Fruit fly (Drosophila melanogaster) whole organism, embryonic: ENCODE measurements around the gene e.

Source experiments
- CG1024 ChIP-seq: fragments of 200-800 bp; sonication (Bioruptor generic); IDR thresholded peaks from 2 replicates; pipeline ENCODE4 v1.3.6; 2022; ENCODE audit warnings: missing biosample characterization, missing genetic modification characterization
- CG10462 ChIP-seq: fragments of 200-800 bp; sonication (Bioruptor generic); optimal IDR thresholded peaks from 2 replicates; lab custom pipeline; 2016; ENCODE audit warnings: missing biosample characterization, missing genetic modification characterization
- CG10979 ChIP-seq: fragments of 200-800 bp; sonication (Bioruptor generic); optimal IDR thresholded peaks from 2 replicates; lab custom pipeline; 2018; ENCODE audit warnings: missing biosample characterization, mild to moderate bottlenecking, missing genetic modification characterization, moderate library complexity
- CG11247 ChIP-seq: fragments of 200-800 bp; sonication (Bioruptor generic); IDR thresholded peaks from 2 replicates; pipeline ENCODE4 v1.3.6; 2022; ENCODE audit warnings: missing biosample characterization, missing genetic modification characterization
- CG11398 ChIP-seq: fragments of 200-800 bp; sonication (Bioruptor generic); optimal IDR thresholded peaks from 2 replicates; lab custom pipeline; 2016; ENCODE audit warnings: missing biosample characterization, missing genetic modification characterization
- CG12659 ChIP-seq: fragments of 200-800 bp; sonication (Bioruptor generic); optimal IDR thresholded peaks from 3 replicates; lab custom pipeline; 2017; ENCODE audit warnings: mild to moderate bottlenecking, missing biosample characterization, missing genetic modification reagents, missing genetic modification characterization
- CG14441 ChIP-seq: fragments of 200-800 bp; sonication (Bioruptor generic); IDR thresholded peaks from 2 replicates; pipeline ENCODE4 v1.3.6; 2022; ENCODE audit warnings: missing biosample characterization, missing genetic modification characterization
- CG16779 ChIP-seq: fragments of 200-800 bp; sonication (Bioruptor generic); IDR thresholded peaks from 2 replicates; pipeline ENCODE4 v1.3.6; 2022; ENCODE audit warnings: missing biosample characterization, missing genetic modification characterization
- CG17385 ChIP-seq: fragments of 200-800 bp; sonication (Bioruptor generic); optimal IDR thresholded peaks from 3 replicates; lab custom pipeline; 2018; ENCODE audit warnings: missing biosample characterization, mild to moderate bottlenecking, missing genetic modification characterization
- CG2199 ChIP-seq: fragments of 200-800 bp; sonication (Bioruptor generic); IDR thresholded peaks from 3 replicates; pipeline ENCODE4 v1.3.6; 2022; ENCODE audit warnings: missing biosample characterization, missing genetic modification characterization
- CG34422 ChIP-seq: fragments of 200-800 bp; sonication (Bioruptor generic); IDR thresholded peaks from 3 replicates; pipeline ENCODE4 v1.3.6; 2022; ENCODE audit warnings: missing biosample characterization, missing genetic modification characterization
- CG3847 ChIP-seq: fragments of 200-800 bp; sonication (Bioruptor generic); IDR thresholded peaks from 2 replicates; pipeline ENCODE4 v1.3.6; 2022; ENCODE audit warnings: missing biosample characterization, missing genetic modification characterization
- CG6272 ChIP-seq: fragments of 200-800 bp; sonication (Bioruptor generic); IDR thresholded peaks from 2 replicates; pipeline ENCODE4 v1.3.6; 2022; ENCODE audit warnings: missing biosample characterization, missing genetic modification characterization
- CG7372 ChIP-seq: fragments of 200-800 bp; sonication (Bioruptor generic); IDR thresholded peaks from 2 replicates; pipeline ENCODE4 v1.3.6; 2022; ENCODE audit warnings: missing biosample characterization, missing genetic modification characterization
- CG8290 ChIP-seq, 3 experiments: fragments of 200-800 bp; sonication (Bioruptor generic); optimal IDR thresholded peaks; 2 replicates each; lab custom pipeline; 2016 to 2019; ENCODE audit warnings: missing biosample characterization in 3 of 3, missing genetic modification characterization in 3 of 3, mild to moderate bottlenecking in 2 of 3, moderate library complexity in 1 of 3
- CG9437 ChIP-seq: fragments of 200-800 bp; sonication (Bioruptor generic); optimal IDR thresholded peaks from 2 replicates; lab custom pipeline; 2018; ENCODE audit warnings: missing biosample characterization, mild to moderate bottlenecking, missing genetic modification characterization
- CTCF ChIP-seq: fragments of 200-800 bp; sonication (Bioruptor generic); optimal IDR thresholded peaks from 2 replicates; lab custom pipeline; 2017; ENCODE audit warnings: missing biosample characterization, mild to moderate bottlenecking, missing genetic modification characterization, moderate library complexity
- CoRest ChIP-seq: fragments of 200-800 bp; sonication (Bioruptor generic); optimal IDR thresholded peaks from 3 replicates; lab custom pipeline; 2018; ENCODE audit warnings: missing biosample characterization, mild to moderate bottlenecking, missing genetic modification characterization, moderate library complexity
- D19A ChIP-seq: fragments of 200-800 bp; optimal IDR thresholded peaks from 3 replicates; lab custom pipeline; 2019; ENCODE audit warnings: missing biosample characterization, mild to moderate bottlenecking, missing genetic modification characterization, moderate library complexity
- Dll ChIP-seq: fragments of 200-800 bp; sonication (Bioruptor generic); IDR thresholded peaks from 4 replicates; pipeline ENCODE4 v1.3.6; 2022; ENCODE audit warnings: missing biosample characterization, missing genetic modification characterization; ENCODE audit not compliant: partially characterized antibody
- Doc2 ChIP-seq: fragments of 200-800 bp; sonication (Bioruptor generic); IDR thresholded peaks from 2 replicates; pipeline ENCODE4 v1.3.6; 2022; ENCODE audit warnings: missing biosample characterization, missing genetic modification characterization
- HLH3B ChIP-seq: fragments of 200-800 bp; sonication (Bioruptor generic); IDR thresholded peaks from 2 replicates; pipeline ENCODE4 v1.3.6; 2022; ENCODE audit warnings: missing biosample characterization, missing genetic modification characterization
- Hey ChIP-seq: fragments of 200-800 bp; sonication (Bioruptor generic); optimal IDR thresholded peaks from 3 replicates; lab custom pipeline; 2018; ENCODE audit warnings: missing biosample characterization, mild to moderate bottlenecking, missing genetic modification characterization
- HmgZ ChIP-seq: fragments of 200-800 bp; sonication (Bioruptor generic); optimal IDR thresholded peaks from 2 replicates; lab custom pipeline; 2018; ENCODE audit warnings: missing biosample characterization, mild to moderate bottlenecking, missing genetic modification characterization
- Hr78 ChIP-seq, 2 experiments: fragments of 200-800 bp in 1 of 2; fragments of >200 bp in 1 of 2; sonication (Bioruptor generic) in 1 of 2; optimal IDR thresholded peaks; 2 replicates each; lab custom pipeline; 2017 to 2019; ENCODE audit warnings: missing biosample characterization in 2 of 2, missing genetic modification characterization in 2 of 2, mild to moderate bottlenecking in 1 of 2, moderate library complexity in 1 of 2
- MTF-1 ChIP-seq: fragments of 200-800 bp; sonication (Bioruptor generic); optimal IDR thresholded peaks from 2 replicates; lab custom pipeline; 2018; ENCODE audit warnings: missing biosample characterization, mild to moderate bottlenecking, missing genetic modification characterization, borderline replicate concordance
- Med ChIP-seq: fragments of 200-800 bp; sonication (Bioruptor generic); peaks from one replicate; lab custom pipeline; 2016; ENCODE audit warnings: missing biosample characterization, missing genetic modification characterization, mild to moderate bottlenecking, inconsistent platforms, moderate library complexity
- NC2α ChIP-seq: fragments of 200-800 bp; sonication (Bioruptor generic); optimal IDR thresholded peaks from 2 replicates; lab custom pipeline; 2016; ENCODE audit warnings: missing biosample characterization, missing genetic modification characterization
- Opbp ChIP-seq: fragments of 200-800 bp; sonication (Bioruptor generic); IDR thresholded peaks from 3 replicates; pipeline ENCODE4 v1.3.6; 2022; ENCODE audit warnings: missing biosample characterization, missing genetic modification characterization; ENCODE audit not compliant: partially characterized antibody
- abd-A ChIP-seq: fragments of 200-800 bp; sonication (Bioruptor generic); optimal IDR thresholded peaks from 3 replicates; lab custom pipeline; 2019; ENCODE audit warnings: missing biosample characterization, mild to moderate bottlenecking, missing genetic modification characterization, moderate library complexity
- amos ChIP-seq: fragments of 200-800 bp; sonication (Bioruptor generic); IDR thresholded peaks from 2 replicates; pipeline ENCODE4 v1.3.6; 2022; ENCODE audit warnings: missing biosample characterization, missing genetic modification characterization; ENCODE audit not compliant: partially characterized antibody
- bbx ChIP-seq: fragments of 200-800 bp; sonication (Bioruptor generic); IDR thresholded peaks from 2 replicates; pipeline ENCODE4 v1.3.6; 2022; ENCODE audit warnings: missing biosample characterization, missing genetic modification characterization; ENCODE audit not compliant: partially characterized antibody
- br ChIP-seq: fragments of >200 bp; optimal IDR thresholded peaks from 2 replicates; lab custom pipeline; 2017
- bsh ChIP-seq, 2 experiments: fragments of 200-800 bp; sonication (Bioruptor generic); optimal IDR thresholded peaks; 2 replicates each; lab custom pipeline; 2017 to 2018; ENCODE audit warnings: mild to moderate bottlenecking in 2 of 2, missing biosample characterization in 2 of 2, missing genetic modification characterization in 2 of 2, moderate library complexity in 1 of 2
- cad ChIP-seq: fragments of >200 bp; optimal IDR thresholded peaks from 2 replicates; lab custom pipeline; 2017; ENCODE audit warnings: missing biosample characterization, missing genetic modification characterization
- esg ChIP-seq: fragments of 200-800 bp; sonication (Bioruptor generic); conservative IDR thresholded peaks from 2 replicates; pipeline ENCODE4 v1.3.6; 2022; ENCODE audit warnings: missing biosample characterization, missing genetic modification characterization
- exex ChIP-seq: fragments of 200-800 bp; sonication (Bioruptor generic); optimal IDR thresholded peaks from 4 replicates; lab custom pipeline; 2018; ENCODE audit warnings: missing biosample characterization, mild to moderate bottlenecking, missing genetic modification characterization, moderate library complexity
- ftz-f1 ChIP-seq: fragments of 200-800 bp; sonication (Bioruptor generic); optimal IDR thresholded peaks from 2 replicates; lab custom pipeline; 2016; ENCODE audit warnings: missing biosample characterization, missing genetic modification characterization
- kah ChIP-seq: fragments of 200-800 bp; sonication (Bioruptor generic); optimal IDR thresholded peaks from 2 replicates; lab custom pipeline; 2018; ENCODE audit warnings: missing biosample characterization, mild to moderate bottlenecking, missing genetic modification characterization
- knrl ChIP-seq: fragments of 200-800 bp; sonication (Bioruptor generic); IDR thresholded peaks from 3 replicates; pipeline ENCODE4 v1.3.6; 2022; ENCODE audit warnings: missing biosample characterization, missing genetic modification characterization; ENCODE audit not compliant: partially characterized antibody
- lilli ChIP-seq: fragments of 200-800 bp; sonication (Bioruptor generic); optimal IDR thresholded peaks from 3 replicates; lab custom pipeline; 2016; ENCODE audit warnings: missing biosample characterization, missing genetic modification characterization
- pho ChIP-seq: fragments of 200-800 bp; sonication (Bioruptor generic); optimal IDR thresholded peaks from 2 replicates; lab custom pipeline; 2016; ENCODE audit warnings: missing biosample characterization, missing genetic modification characterization
- psq ChIP-seq: fragments of 200-800 bp; sonication (Bioruptor generic); optimal IDR thresholded peaks from 2 replicates; lab custom pipeline; 2017; ENCODE audit warnings: missing biosample characterization, missing genetic modification characterization
- sens ChIP-seq: fragments of 200-800 bp; sonication (Bioruptor generic); peaks from one replicate; lab custom pipeline; 2016; ENCODE audit warnings: missing biosample characterization, missing genetic modification characterization
- sr ChIP-seq: fragments of 200-800 bp; sonication (Bioruptor generic); IDR thresholded peaks from 3 replicates; pipeline ENCODE4 v1.3.6; 2022; ENCODE audit warnings: missing biosample characterization, missing genetic modification characterization
- tna ChIP-seq: fragments of 200-800 bp; sonication (Bioruptor generic); IDR thresholded peaks from 2 replicates; pipeline ENCODE4 v1.3.6; 2022; ENCODE audit warnings: missing biosample characterization, missing genetic modification characterization; ENCODE audit not compliant: partially characterized antibody
- vnd ChIP-seq: fragments of 200-800 bp; sonication (Bioruptor generic); IDR thresholded peaks from 3 replicates; pipeline ENCODE4 v1.3.6; 2022; ENCODE audit warnings: missing biosample characterization, missing genetic modification characterization; ENCODE audit not compliant: partially characterized antibody

The e gene

DNA sequence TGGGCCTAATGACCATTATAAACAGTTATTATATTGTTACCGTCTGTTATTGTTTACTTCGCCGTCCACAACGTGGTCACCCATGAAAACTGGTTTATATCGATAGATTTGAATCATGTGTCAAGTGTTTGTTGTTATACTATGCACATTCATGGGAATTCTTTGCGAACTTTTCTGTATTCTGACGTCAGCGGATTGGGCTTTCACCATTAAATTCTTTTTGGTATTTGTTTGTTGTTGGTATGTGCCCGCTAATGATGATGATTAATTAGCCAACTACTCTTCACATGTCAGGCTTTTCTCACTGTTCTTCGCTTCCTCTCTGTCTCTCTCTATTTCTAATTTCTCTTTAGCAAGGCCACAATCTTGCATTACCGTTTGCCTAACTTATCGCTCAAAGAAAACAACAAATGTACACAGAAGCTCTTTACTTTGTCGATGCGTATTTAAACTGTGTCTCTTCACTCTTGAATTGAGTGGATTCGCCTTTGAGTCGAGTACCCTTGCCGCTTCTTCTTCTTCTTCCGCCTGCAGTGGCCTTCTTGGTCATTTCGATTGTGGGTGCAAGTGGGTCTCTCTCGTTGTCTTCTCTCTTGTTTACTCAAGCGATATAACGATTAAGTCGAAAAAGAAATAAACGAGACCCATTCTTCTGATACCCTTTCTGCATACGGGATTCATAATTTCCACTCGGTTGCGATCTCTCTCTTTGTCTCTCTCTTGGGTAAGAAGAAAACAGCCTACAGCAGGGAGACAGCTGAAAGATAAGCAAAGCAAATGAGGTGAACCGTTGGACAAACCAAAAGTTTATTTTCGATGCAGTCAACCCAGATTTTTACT lies 33.1 kb downstream of the e start (continued):
- TF ChIP-seq CG6272 (GFP tag; lab: Robert Waterston, UW) (no peak), CG1024 (GFP tag; lab: Robert Waterston, UW) (peak; percentile 39; the same call in 1 of the 2 replicates), abd-A (tag; lab: Kevin White, UChicago) (peak; percentile 34), HLH3B (GFP tag; lab: Robert Waterston, UW) (no peak; the same call in 1 of the 2 replicates), Hey (tag; lab: Kevin White, UChicago) (peak; percentile 53), bsh (GFP tag; optimal IDR thresholded peaks at IDR 0.05; lab: Kevin White, UChicago) (peak in 1 of 2 experiments; percentile 72)

DNA sequence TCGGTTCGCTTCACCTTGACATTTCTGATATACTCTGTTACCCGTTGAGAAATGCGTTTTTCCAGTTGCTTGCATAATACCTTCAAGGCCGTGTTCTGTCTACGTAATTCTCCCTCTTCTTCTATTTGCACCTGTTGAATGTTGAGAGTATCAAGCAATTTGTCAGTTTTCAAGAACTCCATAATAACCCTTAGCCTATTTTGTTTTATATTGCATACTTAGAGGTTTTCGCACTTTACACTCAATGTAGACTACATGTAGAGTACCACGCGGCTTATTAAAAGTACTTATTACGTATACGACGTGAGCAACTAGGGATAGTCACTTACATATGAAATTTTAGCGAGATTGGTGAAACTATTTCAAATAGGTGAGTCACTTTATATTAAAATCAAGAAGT lies 33.8 kb downstream of the e start:
- no peak for TF ChIP-seq sr (GFP tag; lab: Robert Waterston, UW)
- peak; percentile 50 for TF ChIP-seq ftz-f1 (GFP tag; lab: Kevin White, UChicago)
- TF ChIP-seq CG3847 (GFP tag; lab: Robert Waterston, UW), result no peak
- TF ChIP-seq vnd, result 0 out of 3 replicates have a peak, but pooled peaks have one; percentile 24
- peak; percentile 16 for TF ChIP-seq exex (tag; lab: Kevin White, UChicago)
- no peak for TF ChIP-seq psq (GFP tag; lab: Kevin White, UChicago)
- TF ChIP-seq CG2199 (GFP tag; lab: Robert Waterston, UW), result peak; percentile 91
- TF ChIP-seq CG11247 (GFP tag; lab: Robert Waterston, UW), result peak; percentile 22; the same call in 1 of the 2 replicates
- peak; percentile 43 for TF ChIP-seq sens (GFP tag; lab: Kevin White, UChicago)
- peak; percentile 37 for TF ChIP-seq CG10979
- peak; percentile 10 for TF ChIP-seq pho
- TF ChIP-seq CG9437, result peak; percentile 97
- no peak for TF ChIP-seq NC2α (GFP tag; lab: Kevin White, UChicago)
- no peak for TF ChIP-seq CoRest (tag; lab: Kevin White, UChicago)
- no peak for TF ChIP-seq cad (GFP tag; lab: Kevin White, UChicago)
- no peak for TF ChIP-seq CG16779 (GFP tag; lab: Robert Waterston, UW)
- peak; percentile 65 for TF ChIP-seq D19A (tag; lab: Kevin White, UChicago)
- TF ChIP-seq CG17385, result peak; percentile 15
- TF ChIP-seq lilli (GFP tag; lab: Kevin White, UChicago), result peak; percentile 2
- peak; percentile 69 for TF ChIP-seq CTCF (GFP tag; lab: Kevin White, UChicago)
- TF ChIP-seq Med, result peak; percentile 77
- 0 out of 3 replicates have a peak, but pooled peaks have one; percentile 33 for TF ChIP-seq knrl (GFP tag; lab: Robert Waterston, UW)
- TF ChIP-seq bbx (GFP tag; lab: Robert Waterston, UW), result peak; percentile 41; the same call in 1 of the 2 replicates
- no peak for TF ChIP-seq CG34422 (GFP tag; lab: Robert Waterston, UW)
- TF ChIP-seq CG11398 (GFP tag; lab: Kevin White, UChicago), result no peak
- TF ChIP-seq esg, result no peak
- TF ChIP-seq CG14441 (GFP tag; lab: Robert Waterston, UW), result no peak
- no peak for TF ChIP-seq Dll
- TF ChIP-seq Hr78 (GFP tag; optimal IDR thresholded peaks at IDR 0.05; lab: Kevin White, UChicago), result no peak
- TF ChIP-seq HmgZ (tag; lab: Kevin White, UChicago), result peak; percentile 48
- no peak for TF ChIP-seq CG10462 (GFP tag; lab: Kevin White, UChicago)
- TF ChIP-seq br (lab: Kevin White, UChicago), result no peak
- TF ChIP-seq CG12659 (GFP tag; lab: Kevin White, UChicago), result no peak
- TF ChIP-seq amos (GFP tag; lab: Robert Waterston, UW), result peak; percentile 48; the same call in 1 of the 2 replicates
- TF ChIP-seq tna (GFP tag; lab: Robert Waterston, UW), result no peak
- TF ChIP-seq CG7372 (GFP tag; lab: Robert Waterston, UW), result peak; percentile 51; the same call in 1 of the 2 replicates
- TF ChIP-seq Opbp, result peak; percentile 63; the same call in 2 of the 3 replicates
- peak; percentile 49 for TF ChIP-seq CG8290 (GFP tag; optimal IDR thresholded peaks at IDR 0.05; lab: Kevin White, UChicago)
- peak; percentile 1 to 19 for TF ChIP-seq CG8290 (tag; optimal IDR thresholded peaks at IDR 0.05; lab: Kevin White, UChicago)
- no peak for TF ChIP-seq Doc2
- TF ChIP-seq kah (GFP tag; lab: Kevin White, UChicago), result peak; percentile 57
- TF ChIP-seq MTF-1 (GFP tag; lab: Kevin White, UChicago), result no peak
